Worm (Caenorhabditis elegans): ENCODE results near the gene F09B12.3.

DNA sequence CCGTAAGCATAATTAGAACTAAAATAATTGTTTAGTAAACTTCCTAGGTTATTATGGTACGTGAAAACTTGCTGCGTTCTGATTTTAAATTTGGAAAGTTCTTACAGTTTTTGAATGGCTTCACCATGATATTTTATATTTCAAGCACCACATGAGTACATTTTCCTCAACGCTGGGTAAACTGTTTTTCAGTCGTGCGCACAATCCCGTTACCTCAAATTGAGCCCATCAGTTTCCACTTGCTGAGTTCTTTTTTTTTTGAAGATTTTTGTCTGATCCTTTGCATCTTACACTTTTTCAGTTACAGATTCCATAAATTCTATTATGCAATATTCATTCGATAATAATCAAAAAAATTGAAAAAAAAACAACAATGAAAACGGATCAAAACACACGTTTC, 22.8 kb upstream of the F09B12.3 start:
- TF ChIP-seq F13C5.2 (tag; optimal IDR thresholded peaks at IDR 0.05) (no peak), ama-1 (optimal IDR thresholded peaks at IDR 0.05) (no peak), pes-1 (GFP tag; IDR thresholded peaks at IDR 0.05) (no peak), hnd-1 (tag; optimal IDR thresholded peaks at IDR 0.05) (no peak), tra-4 (tag; optimal IDR thresholded peaks at IDR 0.05) (no peak), tbx-37 (GFP tag; conservative IDR thresholded peaks at IDR 0.05) (no peak), sea-1 (GFP tag; conservative IDR thresholded peaks at IDR 0.05) (no peak), flt-1 (GFP tag; IDR thresholded peaks at IDR 0.05) (no peak)
